Fruit fly (Drosophila melanogaster) whole organism: Measurements from ENCODE around the gene CG14421.

Source experiments
- CG8478 ChIP-seq: fragments of >200 bp; optimal IDR thresholded peaks from 2 replicates; lab custom pipeline; 2018; ENCODE audit warnings: inconsistent platforms
- Dll ChIP-seq: fragments of >200 bp; optimal IDR thresholded peaks from 2 replicates; lab custom pipeline; 2017
- EcR ChIP-seq, 2 experiments: fragments of >200 bp; optimal IDR thresholded peaks; 2 replicates each; lab custom pipeline; 2017; ENCODE audit warnings: missing biosample characterization in 2 of 2, missing genetic modification characterization in 2 of 2, missing genetic modification reagents in 2 of 2
- pan ChIP-seq: fragments of >200 bp; optimal IDR thresholded peaks from 2 replicates; lab custom pipeline; 2017
- psq ChIP-seq: fragments of >200 bp; optimal IDR thresholded peaks from 2 replicates; lab custom pipeline; 2017
- usp ChIP-seq: fragments of >200 bp; optimal IDR thresholded peaks from 2 replicates; lab custom pipeline; 2017; ENCODE audit warnings: missing biosample characterization, missing genetic modification characterization, mixed read lengths

The CG14421 gene

dm6 chrX:2980290-2980689 is 39.1 kb downstream of the CG14421 start:
- TF ChIP-seq pan (lab: Kevin White, UChicago) (no peak), psq (no peak), usp (GFP tag; lab: Kevin White, UChicago) (no peak), Dll (lab: Kevin White, UChicago) (no peak), CG8478 (no peak), EcR (GFP tag; optimal IDR thresholded peaks at IDR 0.05; lab: Kevin White, UChicago) (no peak)

DNA sequence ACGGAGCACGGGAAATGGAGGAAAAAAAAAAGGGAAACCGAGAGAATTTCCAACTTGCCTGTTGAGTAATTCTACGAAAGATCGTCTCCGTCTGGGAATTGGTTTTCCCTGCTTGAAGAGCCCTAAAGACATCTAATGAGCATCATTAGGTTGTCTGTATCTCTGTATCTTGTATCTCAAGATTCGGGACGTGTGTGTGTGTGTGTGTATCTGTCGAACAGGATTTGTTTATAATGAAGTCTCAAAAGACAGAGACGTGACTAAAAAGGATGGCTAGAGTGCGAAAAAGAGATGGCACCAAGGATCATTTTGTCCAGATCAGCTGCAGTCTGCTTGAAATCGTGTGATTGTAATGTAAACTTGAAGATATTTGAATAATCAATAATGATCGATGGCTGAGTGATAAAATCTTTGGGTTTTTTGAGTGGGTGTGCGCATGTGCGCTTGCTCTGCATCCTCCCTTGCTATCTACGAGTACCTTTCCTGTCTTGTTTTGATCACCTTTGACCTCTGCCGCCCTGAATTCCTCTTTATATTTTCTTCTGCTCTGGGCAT is 41.3 kb downstream of the CG14421 start:
- TF ChIP-seq Dll (lab: Kevin White, UChicago) (no peak), EcR (GFP tag; optimal IDR thresholded peaks at IDR 0.05; lab: Kevin White, UChicago) (no peak), psq (no peak), pan (lab: Kevin White, UChicago) (no peak), CG8478 (no peak)

DNA sequence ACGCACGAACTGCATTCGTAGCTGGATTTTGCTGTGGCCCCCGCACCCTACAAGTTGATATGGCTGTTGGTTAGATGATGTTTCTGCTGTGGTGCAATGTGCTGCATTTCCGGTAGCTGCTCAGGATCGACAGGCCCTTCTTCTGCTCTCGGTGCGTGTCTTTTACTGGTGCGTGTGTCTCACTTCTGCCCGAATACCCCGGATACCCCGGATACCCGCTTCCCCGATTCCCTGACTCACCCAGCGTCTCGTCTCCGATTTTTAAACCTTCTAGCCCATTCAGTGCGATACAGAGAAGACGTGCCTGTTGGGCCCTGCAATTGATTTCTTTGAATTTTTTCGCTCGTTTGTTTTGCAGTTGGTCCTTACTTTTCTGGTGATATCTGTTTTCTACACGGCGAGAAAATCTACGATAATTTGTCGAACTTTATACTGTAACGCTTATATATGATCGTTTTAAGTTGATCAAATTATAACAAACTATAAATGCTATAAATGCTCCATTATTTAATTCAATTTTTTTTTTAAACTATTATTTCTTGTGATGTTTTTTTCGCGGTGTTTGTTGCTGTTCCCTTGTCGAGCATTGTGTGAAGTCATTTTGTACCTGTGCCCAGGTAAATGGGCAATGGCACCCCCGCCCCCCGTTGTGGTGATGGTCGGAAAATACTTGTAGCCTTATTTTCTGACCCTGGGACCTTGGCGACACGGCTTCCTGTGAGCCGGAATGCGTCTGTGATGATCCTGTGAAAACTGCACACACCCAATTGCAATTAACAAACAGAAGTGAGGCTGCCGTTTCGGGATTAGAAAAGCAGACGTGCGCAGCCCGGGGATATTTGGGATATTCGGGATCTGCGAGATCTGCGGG is 43.9 kb downstream of the CG14421 start:
- TF ChIP-seq CG8478: no peak
- no peak for TF ChIP-seq EcR (GFP tag; optimal IDR thresholded peaks at IDR 0.05; lab: Kevin White, UChicago)
- no peak for TF ChIP-seq pan (lab: Kevin White, UChicago)
- no peak for TF ChIP-seq Dll (lab: Kevin White, UChicago)
- TF ChIP-seq psq: no peak
- TF ChIP-seq usp (GFP tag; lab: Kevin White, UChicago): no peak

DNA sequence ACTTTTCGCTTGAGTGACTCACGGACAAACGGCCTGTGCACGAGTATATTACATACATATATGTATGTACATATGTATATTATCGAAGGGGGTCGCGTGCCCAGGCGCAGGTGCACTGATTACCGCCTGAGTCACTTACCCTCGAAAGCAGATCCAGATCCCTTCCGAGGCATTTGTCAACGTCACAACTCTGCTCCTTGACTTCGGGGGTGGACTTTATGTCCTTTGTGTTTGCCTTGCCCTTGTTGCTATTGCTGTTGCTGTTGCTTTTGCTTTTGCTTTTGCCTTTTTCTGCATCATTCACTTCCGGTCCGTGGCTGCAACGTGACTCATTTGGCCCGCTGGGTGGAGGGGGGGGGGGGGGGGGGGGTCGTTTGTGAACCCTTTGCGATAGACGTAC is 46.1 kb downstream of the CG14421 start:
- TF ChIP-seq usp (GFP tag; lab: Kevin White, UChicago): no peak

DNA sequence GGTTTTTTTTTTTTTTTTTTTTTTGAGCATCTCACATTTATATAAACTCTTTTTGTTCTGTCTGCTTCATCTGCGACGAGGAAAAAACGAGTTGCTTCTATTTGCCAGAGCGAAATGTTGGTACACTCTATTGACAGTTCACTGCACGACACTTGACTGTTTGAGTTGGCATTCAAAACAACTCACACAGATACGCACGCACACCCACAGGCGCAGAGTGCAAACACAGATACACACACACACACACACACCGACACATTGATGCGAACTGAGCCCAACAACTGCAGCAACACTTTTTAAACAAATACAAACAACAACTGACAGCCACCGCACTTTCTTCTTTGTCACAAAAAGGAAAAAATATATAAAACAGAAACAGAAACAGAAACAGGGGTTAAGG is 48.1 kb downstream of the CG14421 start:
- TF ChIP-seq Dll (lab: Kevin White, UChicago): no peak
- no peak for TF ChIP-seq CG8478
- no peak for TF ChIP-seq EcR (GFP tag; optimal IDR thresholded peaks at IDR 0.05; lab: Kevin White, UChicago)
- TF ChIP-seq pan (lab: Kevin White, UChicago): no peak
- TF ChIP-seq usp (GFP tag; lab: Kevin White, UChicago): no peak
- TF ChIP-seq psq: no peak

DNA sequence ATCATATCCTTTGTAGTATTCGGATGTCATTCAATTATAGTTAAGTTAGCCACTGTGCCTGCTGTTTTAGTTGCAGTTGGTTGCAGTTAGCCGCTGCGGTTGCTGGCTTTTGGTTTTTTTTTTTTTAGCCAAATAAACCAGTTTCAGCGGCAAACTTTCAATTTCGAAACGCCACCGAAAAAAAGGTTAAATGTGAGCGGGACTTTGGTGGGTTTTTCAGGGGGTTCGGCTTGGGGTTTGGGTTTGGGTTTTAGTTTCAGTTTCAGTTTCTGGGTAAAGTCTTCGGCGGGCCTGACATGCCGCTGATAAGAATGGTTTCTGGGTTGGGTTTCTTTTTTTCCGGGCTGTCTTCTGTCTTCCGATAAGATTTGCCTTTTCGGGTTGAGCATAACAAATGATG is 49.7 kb downstream of the CG14421 start:
- TF ChIP-seq Dll (lab: Kevin White, UChicago): no peak
- no peak for TF ChIP-seq psq
- no peak for TF ChIP-seq EcR (GFP tag; optimal IDR thresholded peaks at IDR 0.05; lab: Kevin White, UChicago)
- no peak for TF ChIP-seq usp (GFP tag; lab: Kevin White, UChicago)
- no peak for TF ChIP-seq pan (lab: Kevin White, UChicago)
- TF ChIP-seq CG8478: no peak
